Worm (Caenorhabditis elegans): ENCODE data around the gene srh-118.

ce11 chrV:17508493-17508892 is 12.5 kb upstream of the srh-118 start, which contains the start of gene srw-32:
- TF ChIP-seq dpl-1 (GFP tag; optimal IDR thresholded peaks at IDR 0.05): no peak
- no peak for TF ChIP-seq madf-5 (GFP tag; IDR thresholded peaks at IDR 0.05)
- no peak for TF ChIP-seq ztf-11 (tag; optimal IDR thresholded peaks at IDR 0.05)
- no peak for TF ChIP-seq ces-1 (GFP tag; optimal IDR thresholded peaks at IDR 0.05)
- no peak for TF ChIP-seq set-16 (GFP tag; IDR thresholded peaks at IDR 0.05)
- no peak for TF ChIP-seq egl-27 (tag; optimal IDR thresholded peaks at IDR 0.05)
- TF ChIP-seq F44E2.7 (GFP tag; IDR thresholded peaks at IDR 0.05): no peak
- TF ChIP-seq pqm-1 (tag; optimal IDR thresholded peaks at IDR 0.05): no peak
- TF ChIP-seq nhr-48 (tag; optimal IDR thresholded peaks at IDR 0.05): no peak
- no peak for TF ChIP-seq skn-1 (tag; optimal IDR thresholded peaks at IDR 0.05)
